Fruit fly (Drosophila melanogaster) Kc167 (cell line): ENCODE results near the gene sofe.

ENCODE experiments used
- Myc ChIP-seq: fragments of >200 bp; optimal IDR thresholded peaks from 2 replicates; lab custom pipeline; 2017; ENCODE audit warnings: missing external identifiers
- Sin3A ChIP-seq: fragments of >200 bp; optimal IDR thresholded peaks from 2 replicates; lab custom pipeline; 2018; ENCODE audit warnings: missing external identifiers
- h ChIP-seq: fragments of >200 bp; optimal IDR thresholded peaks from 3 replicates; lab custom pipeline; 2018; ENCODE audit warnings: missing external identifiers
- psq ChIP-seq: fragments of >200 bp; optimal IDR thresholded peaks from 2 replicates; lab custom pipeline; 2017; ENCODE audit warnings: missing external identifiers

- TF ChIP-seq h (lab: Kevin White, UChicago) (no peak), Sin3A (no peak), Myc (lab: Kevin White, UChicago) (no peak), psq (lab: Kevin White, UChicago) (no peak)
These were observed 10.0 kb downstream of the sofe start, which contains the start of gene Pgls for dm6 chrX:10847436-10847446.
